Fruit fly (Drosophila melanogaster) whole organism, pupa: ENCODE results near the gene Septin2.

Experiments used
- CG10348 ChIP-seq: fragments of 200-800 bp; sonication (Bioruptor generic); IDR thresholded peaks from 2 replicates; pipeline ENCODE4 v1.3.6; 2022; ENCODE audit warnings: missing biosample characterization, missing genetic modification characterization
- CG15710 ChIP-seq: fragments of 200-800 bp; sonication (Bioruptor generic); optimal IDR thresholded peaks from 2 replicates; lab custom pipeline; 2018; ENCODE audit warnings: missing biosample characterization, mild to moderate bottlenecking, missing genetic modification characterization, moderate library complexity
- CG34367 ChIP-seq: fragments of 200-800 bp; sonication (Bioruptor generic); optimal IDR thresholded peaks from 2 replicates; lab custom pipeline; 2018; ENCODE audit warnings: missing biosample characterization, mild to moderate bottlenecking, missing genetic modification characterization
- CG8159 ChIP-seq: fragments of 200-800 bp; sonication (Bioruptor generic); optimal IDR thresholded peaks from 3 replicates; lab custom pipeline; 2018; ENCODE audit warnings: missing biosample characterization, mild to moderate bottlenecking, missing genetic modification characterization, moderate library complexity
- CG8301 ChIP-seq: fragments of 200-800 bp; sonication (Bioruptor generic); optimal IDR thresholded peaks from 2 replicates; lab custom pipeline; 2018; ENCODE audit warnings: missing biosample characterization, mild to moderate bottlenecking, missing genetic modification characterization
- CG9948 ChIP-seq: fragments of 200-800 bp; sonication (Bioruptor generic); optimal IDR thresholded peaks from 2 replicates; lab custom pipeline; 2018; ENCODE audit warnings: missing biosample characterization, mild to moderate bottlenecking, missing genetic modification characterization, moderate library complexity
- Ets98B ChIP-seq: fragments of 200-800 bp; sonication (Bioruptor generic); IDR thresholded peaks from 2 replicates; pipeline ENCODE4 v1.3.6; 2022; ENCODE audit warnings: missing biosample characterization, missing genetic modification characterization
- Pif1A ChIP-seq: fragments of 200-800 bp; sonication (Bioruptor generic); optimal IDR thresholded peaks from 3 replicates; lab custom pipeline; 2016; ENCODE audit warnings: missing biosample characterization, missing genetic modification characterization
- gl ChIP-seq: fragments of 200-800 bp; sonication (Bioruptor generic); optimal IDR thresholded peaks from 2 replicates; lab custom pipeline; 2018; ENCODE audit warnings: missing biosample characterization, mild to moderate bottlenecking, missing genetic modification characterization

DNA sequence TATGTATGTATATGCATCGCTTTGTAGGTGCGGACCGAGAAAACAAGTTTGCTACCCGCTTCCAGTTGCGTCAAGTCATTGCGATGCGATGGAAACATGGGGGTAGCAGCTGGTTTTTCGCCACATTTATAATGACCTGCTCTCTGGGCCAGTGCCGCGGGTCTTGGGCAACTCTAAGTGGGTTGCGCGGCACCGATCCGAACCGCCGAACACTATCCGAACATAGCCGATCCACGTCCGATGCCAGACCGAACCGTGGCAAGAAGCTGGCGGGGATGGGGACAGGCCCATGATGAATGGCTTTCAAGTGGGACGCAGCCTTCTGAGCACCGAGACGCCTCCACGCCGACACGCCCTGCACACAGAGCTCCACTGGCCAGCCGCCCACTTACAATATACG lies 15.9 kb upstream of the Septin2 start:
- TF ChIP-seq Pif1A = no peak
- TF ChIP-seq CG10348 (GFP tag; lab: Robert Waterston, UW) = no peak
- TF ChIP-seq Ets98B (GFP tag; lab: Robert Waterston, UW) = peak; percentile 69
- TF ChIP-seq CG15710 = no peak
- no peak for TF ChIP-seq CG8159
- TF ChIP-seq CG34367 = no peak
- TF ChIP-seq gl = no peak
- no peak for TF ChIP-seq CG8301
- no peak for TF ChIP-seq CG9948 (tag; lab: Kevin White, UChicago)
